Fruit fly (Drosophila melanogaster) whole organism, embryonic: ENCODE results near the gene kirre.

ENCODE experiments used
- CG10267 ChIP-seq: fragments of 200-800 bp; sonication (Bioruptor generic); optimal IDR thresholded peaks from 2 replicates; lab custom pipeline; 2018; ENCODE audit warnings: missing biosample characterization, mild to moderate bottlenecking, missing genetic modification characterization, moderate library complexity
- CG13287 ChIP-seq: fragments of 200-800 bp; sonication (Bioruptor generic); IDR thresholded peaks from 2 replicates; pipeline ENCODE4 v1.3.6; 2022; ENCODE audit warnings: missing biosample characterization, missing genetic modification characterization; ENCODE audit not compliant: partially characterized antibody
- CG14441 ChIP-seq: fragments of 200-800 bp; sonication (Bioruptor generic); IDR thresholded peaks from 2 replicates; pipeline ENCODE4 v1.3.6; 2022; ENCODE audit warnings: missing biosample characterization, missing genetic modification characterization
- CG14710 ChIP-seq: fragments of 200-800 bp; sonication (Bioruptor generic); optimal IDR thresholded peaks from 3 replicates; lab custom pipeline; 2019; ENCODE audit warnings: missing biosample characterization, mild to moderate bottlenecking, missing genetic modification characterization, moderate library complexity
- CG15514 ChIP-seq: fragments of 200-800 bp; sonication (Bioruptor generic); optimal IDR thresholded peaks from 3 replicates; lab custom pipeline; 2017; ENCODE audit warnings: missing biosample characterization, missing genetic modification characterization, mild to moderate bottlenecking, moderate library complexity, missing genetic modification reagents
- CG1603 ChIP-seq: fragments of 200-800 bp; sonication (Bioruptor generic); optimal IDR thresholded peaks from 2 replicates; lab custom pipeline; 2019; ENCODE audit warnings: missing biosample characterization, mild to moderate bottlenecking, missing genetic modification characterization, moderate library complexity
- CG17328 ChIP-seq: fragments of 200-800 bp; sonication (Bioruptor generic); IDR thresholded peaks from 2 replicates; pipeline ENCODE4 v1.3.6; 2022; ENCODE audit warnings: missing biosample characterization, missing genetic modification characterization
- CG17359 ChIP-seq: fragments of 200-800 bp; sonication (Bioruptor generic); optimal IDR thresholded peaks from 3 replicates; lab custom pipeline; 2018; ENCODE audit warnings: missing biosample characterization, mild to moderate bottlenecking, missing genetic modification characterization, moderate library complexity
- CG17912 ChIP-seq: fragments of 200-800 bp; sonication (Bioruptor generic); optimal IDR thresholded peaks from 2 replicates; lab custom pipeline; 2018; ENCODE audit warnings: missing biosample characterization, mild to moderate bottlenecking, missing genetic modification characterization
- CG18262 ChIP-seq: fragments of 200-800 bp; optimal IDR thresholded peaks from 3 replicates; lab custom pipeline; 2019; ENCODE audit warnings: missing biosample characterization, mild to moderate bottlenecking, missing genetic modification characterization, moderate library complexity
- CG18476 ChIP-seq: fragments of 200-800 bp; sonication (Bioruptor generic); optimal IDR thresholded peaks from 2 replicates; lab custom pipeline; 2016; ENCODE audit warnings: missing biosample characterization, mild to moderate bottlenecking, missing genetic modification characterization
- CG2678 ChIP-seq: fragments of 200-800 bp; sonication (Bioruptor generic); optimal IDR thresholded peaks from 3 replicates; lab custom pipeline; 2019; ENCODE audit warnings: missing biosample characterization, mild to moderate bottlenecking, missing genetic modification characterization, moderate library complexity
- CG3726 ChIP-seq: fragments of 200-800 bp; sonication (Bioruptor generic); IDR thresholded peaks from 3 replicates; pipeline ENCODE4, ENCODE4 v1.3.6; 2022; ENCODE audit warnings: missing biosample characterization, missing genetic modification characterization
- CG4328 ChIP-seq: fragments of 200-800 bp; sonication (Bioruptor generic); optimal IDR thresholded peaks from 3 replicates; lab custom pipeline; 2017; ENCODE audit warnings: missing biosample characterization, missing genetic modification reagents, missing genetic modification characterization
- CG4730 ChIP-seq: fragments of 200-800 bp; sonication (Bioruptor generic); IDR thresholded peaks from 2 replicates; pipeline ENCODE4 v1.3.6; 2022; ENCODE audit warnings: missing biosample characterization, missing genetic modification characterization
- CG4820 ChIP-seq: fragments of 200-800 bp; sonication (Bioruptor generic); optimal IDR thresholded peaks from 3 replicates; lab custom pipeline; 2016; ENCODE audit warnings: missing biosample characterization, missing genetic modification characterization
- CG6689 ChIP-seq: fragments of 200-800 bp; sonication (Bioruptor generic); IDR thresholded peaks from 2 replicates; pipeline ENCODE4 v1.3.6; 2022; ENCODE audit warnings: missing biosample characterization, missing genetic modification characterization
- CG7357 ChIP-seq: fragments of 200-800 bp; sonication (Bioruptor generic); IDR thresholded peaks from 3 replicates; pipeline ENCODE4 v1.3.6; 2022; ENCODE audit warnings: missing biosample characterization, missing genetic modification characterization
- CG9727 ChIP-seq: fragments of 200-800 bp; sonication (Bioruptor generic); optimal IDR thresholded peaks from 3 replicates; lab custom pipeline; 2017; ENCODE audit warnings: missing biosample characterization, mild to moderate bottlenecking, missing genetic modification characterization
- D19A ChIP-seq: fragments of 200-800 bp; optimal IDR thresholded peaks from 3 replicates; lab custom pipeline; 2019; ENCODE audit warnings: missing biosample characterization, mild to moderate bottlenecking, missing genetic modification characterization, moderate library complexity
- HLH3B ChIP-seq: fragments of 200-800 bp; sonication (Bioruptor generic); IDR thresholded peaks from 2 replicates; pipeline ENCODE4 v1.3.6; 2022; ENCODE audit warnings: missing biosample characterization, missing genetic modification characterization
- MESR4 ChIP-seq: fragments of 200-800 bp; sonication (Bioruptor generic); optimal IDR thresholded peaks from 2 replicates; lab custom pipeline; 2018; ENCODE audit warnings: missing biosample characterization, mild to moderate bottlenecking, missing genetic modification characterization, moderate library complexity
- Med ChIP-seq: fragments of 200-800 bp; sonication (Bioruptor generic); peaks from one replicate; lab custom pipeline; 2016; ENCODE audit warnings: missing biosample characterization, missing genetic modification characterization, mild to moderate bottlenecking, inconsistent platforms, moderate library complexity
- Opbp ChIP-seq: fragments of 200-800 bp; sonication (Bioruptor generic); IDR thresholded peaks from 3 replicates; pipeline ENCODE4 v1.3.6; 2022; ENCODE audit warnings: missing biosample characterization, missing genetic modification characterization; ENCODE audit not compliant: partially characterized antibody
- PHDP ChIP-seq: fragments of 200-800 bp; sonication (Bioruptor generic); optimal IDR thresholded peaks from 3 replicates; lab custom pipeline; 2018; ENCODE audit warnings: missing biosample characterization, mild to moderate bottlenecking, missing genetic modification characterization, moderate library complexity
- Sox102F ChIP-seq: fragments of 200-800 bp; sonication (Bioruptor generic); optimal IDR thresholded peaks from 2 replicates; lab custom pipeline; 2018; ENCODE audit warnings: missing biosample characterization, mild to moderate bottlenecking, missing genetic modification characterization, moderate library complexity
- bsh ChIP-seq, 2 experiments: fragments of 200-800 bp; sonication (Bioruptor generic); optimal IDR thresholded peaks; 2 replicates each; lab custom pipeline; 2017 to 2018; ENCODE audit warnings: mild to moderate bottlenecking in 2 of 2, missing biosample characterization in 2 of 2, missing genetic modification characterization in 2 of 2, moderate library complexity in 1 of 2
- chn ChIP-seq: fragments of 200-800 bp; sonication (Bioruptor generic); optimal IDR thresholded peaks from 2 replicates; lab custom pipeline; 2016; ENCODE audit warnings: missing biosample characterization, missing genetic modification characterization
- dan ChIP-seq: fragments of 200-800 bp; sonication (Bioruptor generic); IDR thresholded peaks from 2 replicates; pipeline ENCODE4 v1.3.6; 2022; ENCODE audit warnings: missing biosample characterization, missing genetic modification characterization
- fru ChIP-seq: fragments of >200 bp; optimal IDR thresholded peaks from 2 replicates; lab custom pipeline; 2017
- ftz-f1 ChIP-seq: fragments of 200-800 bp; sonication (Bioruptor generic); optimal IDR thresholded peaks from 2 replicates; lab custom pipeline; 2016; ENCODE audit warnings: missing biosample characterization, missing genetic modification characterization
- gcm ChIP-seq: fragments of 200-800 bp; sonication (Bioruptor generic); optimal IDR thresholded peaks from 2 replicates; lab custom pipeline; 2019; ENCODE audit warnings: missing biosample characterization, mild to moderate bottlenecking, missing genetic modification characterization, moderate library complexity
- gsb-n ChIP-seq: fragments of 200-800 bp; sonication (Bioruptor generic); optimal IDR thresholded peaks from 3 replicates; lab custom pipeline; 2018; ENCODE audit warnings: missing biosample characterization, mild to moderate bottlenecking, missing genetic modification characterization
- hth ChIP-seq: fragments of >200 bp; optimal IDR thresholded peaks from 2 replicates; lab custom pipeline; 2017; ENCODE audit warnings: inconsistent platforms
- inv ChIP-seq: fragments of 200-800 bp; sonication (Bioruptor generic); IDR thresholded peaks from 2 replicates; pipeline ENCODE4 v1.3.6; 2022; ENCODE audit warnings: missing biosample characterization, missing genetic modification characterization; ENCODE audit not compliant: partially characterized antibody
- jing ChIP-seq: fragments of 200-800 bp; sonication (Bioruptor generic); optimal IDR thresholded peaks from 2 replicates; lab custom pipeline; 2018; ENCODE audit warnings: missing biosample characterization, mild to moderate bottlenecking, missing genetic modification characterization
- ken ChIP-seq: fragments of 200-800 bp; sonication (Bioruptor generic); IDR thresholded peaks from 3 replicates; pipeline ENCODE4 v1.3.6; 2022; ENCODE audit warnings: missing biosample characterization, missing genetic modification characterization
- odd ChIP-seq: fragments of 200-800 bp; sonication (Bioruptor generic); optimal IDR thresholded peaks from 2 replicates; lab custom pipeline; 2017; ENCODE audit warnings: missing biosample characterization, mild to moderate bottlenecking, missing genetic modification characterization
- prd ChIP-seq, 3 experiments: fragments of >200 bp in 2 of 3; fragments of 200-800 bp in 1 of 3; sonication (Bioruptor generic) in 1 of 3; optimal IDR thresholded peaks in 2 of 3; IDR thresholded peaks in 1 of 3; 2 replicates in 2 of 3; 3 replicates in 1 of 3; pipeline versions ENCODE4 v1.3.6 to Lab custom; 2017 to 2022; ENCODE audit warnings: missing biosample characterization in 1 of 3, missing genetic modification characterization in 1 of 3
- ranshi ChIP-seq: fragments of 200-800 bp; sonication (Bioruptor generic); IDR thresholded peaks from 2 replicates; pipeline ENCODE4 v1.3.6; 2022; ENCODE audit warnings: missing biosample characterization, missing genetic modification characterization
- row ChIP-seq: fragments of 200-800 bp; sonication (Bioruptor generic); IDR thresholded peaks from 3 replicates; pipeline ENCODE4 v1.3.6; 2022; ENCODE audit warnings: missing biosample characterization, missing genetic modification characterization
- sens ChIP-seq: fragments of 200-800 bp; sonication (Bioruptor generic); peaks from one replicate; lab custom pipeline; 2016; ENCODE audit warnings: missing biosample characterization, missing genetic modification characterization
- shn ChIP-seq: fragments of 200-800 bp; sonication (Bioruptor generic); optimal IDR thresholded peaks from 3 replicates; lab custom pipeline; 2016; ENCODE audit warnings: missing biosample characterization, missing genetic modification characterization
- slbo ChIP-seq: fragments of 200-800 bp; sonication (Bioruptor generic); IDR thresholded peaks from 2 replicates; pipeline ENCODE4 v1.3.6; 2022; ENCODE audit warnings: missing biosample characterization, missing genetic modification characterization
- sna ChIP-seq: fragments of 200-800 bp; sonication (Bioruptor generic); IDR thresholded peaks from 2 replicates; pipeline ENCODE4 v1.3.6; 2022; ENCODE audit warnings: missing biosample characterization, missing genetic modification characterization; ENCODE audit not compliant: partially characterized antibody
- sug ChIP-seq: fragments of 200-800 bp; optimal IDR thresholded peaks from 2 replicates; lab custom pipeline; 2019; ENCODE audit warnings: missing biosample characterization, mild to moderate bottlenecking, missing genetic modification characterization, moderate library complexity
- tio ChIP-seq: fragments of 200-800 bp; sonication (Bioruptor generic); optimal IDR thresholded peaks from 2 replicates; lab custom pipeline; 2017; ENCODE audit warnings: missing biosample characterization, missing genetic modification characterization, inconsistent platforms
- trh ChIP-seq: fragments of 200-800 bp; sonication (Bioruptor generic); optimal IDR thresholded peaks from 2 replicates; lab custom pipeline; 2016; ENCODE audit warnings: missing biosample characterization, missing genetic modification characterization
- ttk ChIP-seq: fragments of 200-800 bp; sonication (Bioruptor generic); IDR thresholded peaks from 2 replicates; pipeline ENCODE4 v2.1.2; 2022; ENCODE audit warnings: missing biosample characterization, missing genetic modification characterization
- vvl ChIP-seq: fragments of 200-800 bp; sonication (Bioruptor generic); IDR thresholded peaks from 2 replicates; pipeline ENCODE4 v1.3.6; 2022; ENCODE audit warnings: missing biosample characterization, missing genetic modification characterization
- zfh1 ChIP-seq: fragments of 200-800 bp; sonication (Bioruptor generic); IDR thresholded peaks from 3 replicates; pipeline ENCODE4 v1.3.6; 2022; ENCODE audit warnings: missing biosample characterization, missing genetic modification characterization

Gene kirre

DNA sequence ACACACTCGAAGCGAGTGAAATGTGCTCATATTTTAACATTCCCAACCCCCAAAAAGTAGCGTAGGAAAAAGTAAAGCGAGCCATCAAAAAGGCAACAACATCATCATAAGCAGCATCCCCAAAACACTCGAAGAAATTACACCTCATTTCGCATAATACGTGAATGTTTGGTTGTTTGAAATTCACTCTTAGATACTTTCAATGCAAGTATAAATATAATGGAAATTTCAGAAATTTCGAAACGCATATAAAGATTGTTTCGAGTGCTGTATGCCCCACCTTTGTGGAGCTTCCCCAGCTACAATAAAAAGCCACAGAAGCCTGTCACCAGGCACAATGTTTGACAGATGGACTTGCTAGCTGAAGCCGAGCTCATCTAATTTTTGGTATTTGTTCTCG, 346.9 kb downstream of the kirre start:
- no peak for TF ChIP-seq shn (GFP tag; lab: Kevin White, UChicago)
- TF ChIP-seq CG1603 = peak; percentile 17
- TF ChIP-seq CG4328 = no peak
- no peak for TF ChIP-seq hth (lab: Kevin White, UChicago)
- TF ChIP-seq CG4730 (GFP tag; lab: Robert Waterston, UW) = no peak
- 0 out of 2 replicates have a peak, but pooled peaks have one; percentile 13 for TF ChIP-seq CG14441 (GFP tag; lab: Robert Waterston, UW)
- TF ChIP-seq CG9727 (GFP tag; lab: Kevin White, UChicago) = peak; percentile 17
- TF ChIP-seq CG17328 = 0 out of 2 replicates have a peak, but pooled peaks have one; percentile 22
- TF ChIP-seq MESR4 = no peak
- TF ChIP-seq CG6689 (GFP tag; lab: Robert Waterston, UW) = no peak
- TF ChIP-seq prd (optimal IDR thresholded peaks at IDR 0.05; lab: Kevin White, UChicago) = no peak
- TF ChIP-seq prd (GFP tag; IDR thresholded peaks at IDR 0.05; lab: Robert Waterston, UW) = 0 out of 3 replicates have a peak, but pooled peaks have one; percentile 14
- TF ChIP-seq HLH3B = no peak
- TF ChIP-seq odd = no peak
- TF ChIP-seq ranshi (GFP tag; lab: Robert Waterston, UW) = 0 out of 2 replicates have a peak, but pooled peaks have one; percentile 19
- no peak for TF ChIP-seq gcm
- no peak for TF ChIP-seq CG13287
- TF ChIP-seq row = peak; percentile 44; the same call in 1 of the 3 replicates
- no peak for TF ChIP-seq fru (lab: Kevin White, UChicago)
- TF ChIP-seq Opbp (GFP tag; lab: Robert Waterston, UW) = no peak
- TF ChIP-seq zfh1 (GFP tag; lab: Robert Waterston, UW) = peak; percentile 41; the same call in 1 of the 3 replicates
- no peak for TF ChIP-seq ftz-f1 (GFP tag; lab: Kevin White, UChicago)
- TF ChIP-seq CG17359 = peak; percentile 10
- TF ChIP-seq D19A (tag; lab: Kevin White, UChicago) = peak; percentile 13
- no peak for TF ChIP-seq CG7357 (GFP tag; lab: Robert Waterston, UW)
- peak; percentile 0 for TF ChIP-seq CG14710 (tag; lab: Kevin White, UChicago)
- 0 out of 2 replicates have a peak, but pooled peaks have one; percentile 16 for TF ChIP-seq ttk
- no peak for TF ChIP-seq vvl (GFP tag; lab: Robert Waterston, UW)
- peak; percentile 28 for TF ChIP-seq CG2678 (tag; lab: Kevin White, UChicago)
- no peak for TF ChIP-seq CG4820 (GFP tag; lab: Kevin White, UChicago)
- peak in 1 of 2 experiments; percentile 32 for TF ChIP-seq bsh (GFP tag; optimal IDR thresholded peaks at IDR 0.05; lab: Kevin White, UChicago)
- peak; percentile 3 for TF ChIP-seq CG18262
- TF ChIP-seq CG17912 = no peak
- TF ChIP-seq PHDP (tag; lab: Kevin White, UChicago) = no peak
- no peak for TF ChIP-seq trh (GFP tag; lab: Kevin White, UChicago)
- peak; percentile 2 for TF ChIP-seq CG10267 (tag; lab: Kevin White, UChicago)
- TF ChIP-seq tio (GFP tag; lab: Kevin White, UChicago) = no peak
- TF ChIP-seq slbo (GFP tag; lab: Robert Waterston, UW) = peak; percentile 51
- no peak for TF ChIP-seq CG15514
- TF ChIP-seq ken (GFP tag; lab: Robert Waterston, UW) = 0 out of 3 replicates have a peak, but pooled peaks have one; percentile 19
- TF ChIP-seq sna (GFP tag; lab: Robert Waterston, UW) = no peak
- no peak for TF ChIP-seq CG3726 (GFP tag; lab: Robert Waterston, UW)
- peak; percentile 62 for TF ChIP-seq Med
- TF ChIP-seq gsb-n = no peak
- no peak for TF ChIP-seq chn (GFP tag; lab: Kevin White, UChicago)
- TF ChIP-seq Sox102F = peak; percentile 1
- TF ChIP-seq inv (GFP tag; lab: Robert Waterston, UW) = no peak
- TF ChIP-seq sug (tag; lab: Kevin White, UChicago) = no peak
- TF ChIP-seq dan (GFP tag; lab: Robert Waterston, UW) = no peak
- TF ChIP-seq sens (GFP tag; lab: Kevin White, UChicago) = peak; percentile 69
- TF ChIP-seq CG18476 (GFP tag; lab: Kevin White, UChicago) = no peak
- no peak for TF ChIP-seq jing
